Worm (Caenorhabditis elegans) whole organism, L3 larva: ENCODE measurements around the gene K03A11.4.

Experiments
- egl-27 ChIP-seq: sonication (generic microtip); optimal IDR thresholded peaks from 4 replicates; lab custom pipeline; 2017; ENCODE audit warnings: missing biosample characterization, missing genetic modification reagents, missing genetic modification characterization
- elt-1 ChIP-seq: fragments of 150-350 bp; optimal IDR thresholded peaks from 2 replicates; lab custom pipeline; 2014; ENCODE audit warnings: missing biosample characterization, missing genetic modification characterization
- elt-3 ChIP-seq, 3 experiments: fragments of 150-350 bp in 1 of 3; sonication (generic microtip) in 2 of 3; optimal IDR thresholded peaks; 2 replicates in 2 of 3; 4 replicates in 1 of 3; lab custom pipeline; 2014 to 2017; ENCODE audit warnings: missing biosample characterization in 3 of 3, missing genetic modification characterization in 3 of 3
- lin-39 ChIP-seq: fragments of 150-350 bp; optimal IDR thresholded peaks from 2 replicates; lab custom pipeline; 2018; ENCODE audit warnings: missing biosample characterization, missing genetic modification reagents, missing genetic modification characterization
- nfya-1 ChIP-seq: sonication (generic microtip); optimal IDR thresholded peaks from 2 replicates; lab custom pipeline; 2017; ENCODE audit warnings: missing genetic modification characterization, mild to moderate bottlenecking, missing compliant biosample characterization, antibody characterized with exemption, moderate library complexity; ENCODE audit not compliant: insufficient read depth
- nhr-12 ChIP-seq: fragments of 150-350 bp; optimal IDR thresholded peaks from 2 replicates; lab custom pipeline; 2014; ENCODE audit warnings: missing biosample characterization, missing genetic modification characterization
- nhr-28 ChIP-seq: fragments of 150-350 bp; optimal IDR thresholded peaks from 2 replicates; lab custom pipeline; 2014; ENCODE audit warnings: missing biosample characterization, missing genetic modification characterization
- nhr-76 ChIP-seq: fragments of 150-350 bp; sonication (generic microtip); optimal IDR thresholded peaks from 5 replicates; lab custom pipeline; 2014; ENCODE audit warnings: missing biosample characterization, missing genetic modification characterization
- pha-4 ChIP-seq: fragments of 150-350 bp; optimal IDR thresholded peaks from 2 replicates; lab custom pipeline; 2014; ENCODE audit warnings: missing biosample characterization, missing genetic modification reagents, missing genetic modification characterization
- unc-62 ChIP-seq: fragments of 150-350 bp; sonication (generic microtip); optimal IDR thresholded peaks from 4 replicates; lab custom pipeline; 2014; ENCODE audit warnings: missing biosample characterization, missing genetic modification reagents, missing genetic modification characterization
- zag-1 ChIP-seq: fragments of 150-350 bp; optimal IDR thresholded peaks from 2 replicates; lab custom pipeline; 2014; ENCODE audit warnings: missing biosample characterization, missing genetic modification characterization

ce11 chrX:13119900-13120299 is 41.9 kb downstream of the K03A11.4 start:
- TF ChIP-seq unc-62 (GFP tag; lab: Kevin White, UChicago) (no peak), egl-27 (tag; lab: Kevin White, UChicago) (no peak), lin-39 (no peak), nhr-76 (tag; lab: Kevin White, UChicago) (no peak), elt-1 (tag; lab: Kevin White, UChicago) (peak; percentile 73), pha-4 (tag; lab: Kevin White, UChicago) (no peak), nhr-28 (tag; lab: Kevin White, UChicago) (no peak), nfya-1 (tag; lab: Kevin White, UChicago) (no peak), zag-1 (tag; lab: Kevin White, UChicago) (no peak), nhr-12 (no peak), elt-3 (tag; optimal IDR thresholded peaks at IDR 0.05; lab: Kevin White, UChicago) (no peak)
